Worm (Caenorhabditis elegans): Measurements from ENCODE around the gene D2062.13.

D2062.13 gene

DNA sequence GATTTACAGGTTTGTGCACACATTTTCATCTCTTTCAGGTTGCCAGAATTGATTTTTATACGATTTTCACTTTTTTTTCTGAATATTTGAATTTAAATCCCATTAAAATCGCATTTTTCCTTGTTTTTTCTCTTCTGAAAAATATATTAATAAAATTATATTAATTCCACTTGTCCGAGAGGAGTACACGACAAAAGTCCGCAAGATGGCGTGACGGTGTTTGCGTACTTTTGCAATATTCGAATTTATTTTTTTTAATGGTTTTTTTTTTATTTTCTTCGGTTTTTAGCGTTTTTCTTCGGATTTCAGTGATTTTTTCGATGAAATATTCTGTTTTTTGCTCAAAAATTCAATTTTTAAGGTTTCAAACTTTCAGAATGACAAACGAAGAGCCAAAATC lies 47.5 kb upstream of the D2062.13 start, which contains the start of gene usp-39 (continued):
- TF ChIP-seq tbx-2 (tag; optimal IDR thresholded peaks at IDR 0.05) = peak; percentile 85
- peak; percentile 66 for TF ChIP-seq lin-15B (tag; optimal IDR thresholded peaks at IDR 0.05)
- TF ChIP-seq zag-1 (tag; optimal IDR thresholded peaks at IDR 0.05) = no peak
- peak; percentile 63 for TF ChIP-seq sup-37 (GFP tag; optimal IDR thresholded peaks at IDR 0.05)
- TF ChIP-seq mep-1 (tag; optimal IDR thresholded peaks at IDR 0.05) = peak; percentile 98
- TF ChIP-seq dpl-1 (GFP tag; optimal IDR thresholded peaks at IDR 0.05) = peak; percentile 75 to 87 (median 81)
- peak; percentile 77 to 83 for TF ChIP-seq efl-1 (optimal IDR thresholded peaks at IDR 0.05)
- peak; percentile 85 to 98 for TF ChIP-seq efl-1 (GFP tag; optimal IDR thresholded peaks at IDR 0.05 in 1 of 2)
- no peak for TF ChIP-seq swsn-7 (tag; optimal IDR thresholded peaks at IDR 0.05)
- no peak for TF ChIP-seq hlh-4 (tag; optimal IDR thresholded peaks at IDR 0.05)
- TF ChIP-seq vab-15 (tag; optimal IDR thresholded peaks at IDR 0.05) = no peak
- TF ChIP-seq skn-1 (tag; optimal IDR thresholded peaks at IDR 0.05) = peak; percentile 24
- TF ChIP-seq snu-23 (GFP tag; optimal IDR thresholded peaks at IDR 0.05) = peak; percentile 90
- TF ChIP-seq egl-13 (tag; optimal IDR thresholded peaks at IDR 0.05) = no peak
- no peak for TF ChIP-seq Y116A8C.19 (tag; optimal IDR thresholded peaks at IDR 0.05; ENCODE audit: borderline replicate concordance)
- peak; percentile 59 for TF ChIP-seq C16A3.4 (tag; optimal IDR thresholded peaks at IDR 0.05)
- TF ChIP-seq jun-1 (tag; optimal IDR thresholded peaks at IDR 0.05) = peak; percentile 12
- peak; percentile 66 for TF ChIP-seq isw-1 (GFP tag; IDR thresholded peaks at IDR 0.05)
- peak; percentile 97 for TF ChIP-seq F16B12.6 (tag; optimal IDR thresholded peaks at IDR 0.05)
- TF ChIP-seq sptf-1 (tag; optimal IDR thresholded peaks at IDR 0.05) = no peak
- no peak for TF ChIP-seq nhr-47 (tag; optimal IDR thresholded peaks at IDR 0.05)
- TF ChIP-seq lin-13 (GFP tag; optimal IDR thresholded peaks at IDR 0.05) = peak; percentile 68
- TF ChIP-seq nhr-237 (tag; optimal IDR thresholded peaks at IDR 0.05) = peak; percentile 11
- TF ChIP-seq dsc-1 (tag; optimal IDR thresholded peaks at IDR 0.05) = no peak
- TF ChIP-seq grh-1 (GFP tag; IDR thresholded peaks at IDR 0.05) = peak; percentile 40
- no peak for TF ChIP-seq nhr-71 (tag; optimal IDR thresholded peaks at IDR 0.05)
- peak; percentile 69; the same call in 1 of the 2 replicates for TF ChIP-seq ceh-88 (GFP tag; IDR thresholded peaks at IDR 0.05)
- no peak for TF ChIP-seq unc-98 (GFP tag; IDR thresholded peaks at IDR 0.05)
- TF ChIP-seq fos-1 (tag; optimal IDR thresholded peaks at IDR 0.05) = peak; percentile 51
- peak in 2 of 6 experiments; percentile 23 to 73 for TF ChIP-seq elt-3 (tag; optimal IDR thresholded peaks at IDR 0.05)
- TF ChIP-seq ztf-11 (tag; optimal IDR thresholded peaks at IDR 0.05) = peak in 1 of 2 experiments; percentile 73
- peak; percentile 88 for TF ChIP-seq lin-39 (tag; optimal IDR thresholded peaks at IDR 0.05)
- TF ChIP-seq efl-3 (GFP tag; optimal IDR thresholded peaks at IDR 0.05) = no peak
- no peak for TF ChIP-seq lin-14 (GFP tag; optimal IDR thresholded peaks at IDR 0.05)
- TF ChIP-seq hpl-2 (GFP tag; optimal IDR thresholded peaks at IDR 0.05) = no peak
- TF ChIP-seq pag-3 (tag; optimal IDR thresholded peaks at IDR 0.05; ENCODE audit: borderline replicate concordance, insufficient read depth) = no peak
- TF ChIP-seq alr-1 (tag; optimal IDR thresholded peaks at IDR 0.05; ENCODE audit: borderline replicate concordance) = no peak
- no peak for TF ChIP-seq hlh-17 (GFP tag; optimal IDR thresholded peaks at IDR 0.05; ENCODE audit: borderline replicate concordance)
- TF ChIP-seq xbp-1 (tag; optimal IDR thresholded peaks at IDR 0.05) = peak; percentile 81
- no peak for TF ChIP-seq tlp-1 (tag; optimal IDR thresholded peaks at IDR 0.05)
- TF ChIP-seq nhr-11 (tag; optimal IDR thresholded peaks at IDR 0.05) = peak; percentile 54
- peak; percentile 76 for TF ChIP-seq snpc-4 (tag; optimal IDR thresholded peaks at IDR 0.05)
- no peak for TF ChIP-seq rnt-1 (tag; optimal IDR thresholded peaks at IDR 0.05)
- peak; percentile 87 for TF ChIP-seq ceh-8 (GFP tag; optimal IDR thresholded peaks at IDR 0.05)
- no peak for TF ChIP-seq nhr-84 (tag; optimal IDR thresholded peaks at IDR 0.05)
- no peak for TF ChIP-seq C34B4.2 (tag; optimal IDR thresholded peaks at IDR 0.05)
- peak; percentile 48 for TF ChIP-seq ztf-4 (tag; optimal IDR thresholded peaks at IDR 0.05)
- TF ChIP-seq ceh-82 (tag; optimal IDR thresholded peaks at IDR 0.05) = peak; percentile 69 to 91 (median 83)
- peak; percentile 73 for TF ChIP-seq fkh-10 (GFP tag; optimal IDR thresholded peaks at IDR 0.05)
